Fruit fly (Drosophila melanogaster) whole organism, prepupa: ENCODE data around the gene CG42537.

ENCODE experiments used
- CG1621 ChIP-seq: fragments of 200-800 bp; sonication (Bioruptor generic); optimal IDR thresholded peaks from 3 replicates; lab custom pipeline; 2018; ENCODE audit warnings: missing biosample characterization, mild to moderate bottlenecking, missing genetic modification characterization
- CG16779 ChIP-seq: fragments of 200-800 bp; sonication (Bioruptor generic); optimal IDR thresholded peaks from 3 replicates; lab custom pipeline; 2017; ENCODE audit warnings: missing biosample characterization, mild to moderate bottlenecking, missing genetic modification characterization
- CG31627 ChIP-seq: fragments of 200-800 bp; sonication (Bioruptor generic); optimal IDR thresholded peaks from 3 replicates; lab custom pipeline; 2016; ENCODE audit warnings: missing biosample characterization, missing genetic modification characterization
- CG4318 ChIP-seq: fragments of 200-800 bp; sonication (Bioruptor generic); optimal IDR thresholded peaks from 3 replicates; lab custom pipeline; 2017; ENCODE audit warnings: missing biosample characterization, mild to moderate bottlenecking, missing genetic modification characterization
- CG8119 ChIP-seq: fragments of 200-800 bp; sonication (Bioruptor generic); IDR thresholded peaks from 3 replicates; pipeline ENCODE4 v1.3.6; 2022; ENCODE audit warnings: missing biosample characterization, missing genetic modification characterization
- CG8319 ChIP-seq: fragments of 200-800 bp; sonication (Bioruptor generic); optimal IDR thresholded peaks from 3 replicates; lab custom pipeline; 2016; ENCODE audit warnings: missing biosample characterization, missing genetic modification characterization
- Hr4 ChIP-seq: fragments of 200-800 bp; sonication (Bioruptor generic); optimal IDR thresholded peaks from 3 replicates; lab custom pipeline; 2016; ENCODE audit warnings: missing biosample characterization, missing genetic modification characterization
- Sox14 ChIP-seq: fragments of 200-800 bp; sonication (Bioruptor generic); optimal IDR thresholded peaks from 3 replicates; lab custom pipeline; 2016; ENCODE audit warnings: missing biosample characterization, missing genetic modification characterization
- cyc ChIP-seq: fragments of 200-800 bp; sonication (Bioruptor generic); optimal IDR thresholded peaks from 3 replicates; lab custom pipeline; 2016; ENCODE audit warnings: missing biosample characterization, missing genetic modification characterization
- dac ChIP-seq: fragments of 200-800 bp; sonication (Bioruptor generic); optimal IDR thresholded peaks from 2 replicates; lab custom pipeline; 2017; ENCODE audit warnings: missing biosample characterization, mild to moderate bottlenecking, missing genetic modification characterization
- fkh ChIP-seq: fragments of 200-800 bp; sonication (Bioruptor generic); optimal IDR thresholded peaks from 3 replicates; lab custom pipeline; 2017; ENCODE audit warnings: missing biosample characterization, mild to moderate bottlenecking, missing genetic modification characterization, moderate library complexity

DNA sequence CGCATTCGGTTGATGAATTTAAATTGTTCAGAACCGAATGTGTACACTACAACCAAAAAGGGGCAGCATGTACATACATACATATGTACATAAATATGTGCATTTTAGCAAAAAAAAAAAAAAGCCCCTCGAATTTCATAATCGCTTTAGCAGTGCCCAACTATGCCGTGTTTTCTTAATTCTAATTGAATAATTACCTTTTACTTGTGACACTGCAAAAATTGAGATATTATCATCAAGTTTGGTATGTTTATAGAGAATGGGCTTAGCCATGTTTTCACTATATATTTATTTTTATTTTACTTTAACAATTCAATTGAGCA, 23.9 kb downstream of the CG42537 start:
- no peak for TF ChIP-seq CG8319 (GFP tag; lab: Kevin White, UChicago)
- peak; percentile 50 for TF ChIP-seq cyc
- no peak for TF ChIP-seq CG16779 (tag; lab: Kevin White, UChicago)
- TF ChIP-seq CG1621 (tag; lab: Kevin White, UChicago) = no peak
- no peak for TF ChIP-seq Sox14 (GFP tag; lab: Kevin White, UChicago)
- no peak for TF ChIP-seq CG8119 (GFP tag; lab: Robert Waterston, UW)
- peak; percentile 52 for TF ChIP-seq CG31627 (GFP tag; lab: Kevin White, UChicago)
- no peak for TF ChIP-seq CG4318 (GFP tag; lab: Kevin White, UChicago)
- no peak for TF ChIP-seq Hr4 (GFP tag; lab: Kevin White, UChicago)
- no peak for TF ChIP-seq fkh (GFP tag; lab: Kevin White, UChicago)
- no peak for TF ChIP-seq dac (GFP tag; lab: Kevin White, UChicago)
